Worm (Caenorhabditis elegans) whole organism, late embryonic: ENCODE data around the gene str-211.

Experiments used
- Y22D7AL.16 ChIP-seq: sonication (generic microtip); optimal IDR thresholded peaks from 2 replicates; lab custom pipeline; 2016; ENCODE audit warnings: missing genetic modification characterization, missing compliant biosample characterization
- ama-1 ChIP-seq: fragments of 150-350 bp; optimal IDR thresholded peaks from 2 replicates; lab custom pipeline; 2014
- ceh-14 ChIP-seq: sonication (generic microtip); optimal IDR thresholded peaks from 2 replicates; lab custom pipeline; 2016; ENCODE audit warnings: missing genotype, missing genetic modification characterization, missing compliant biosample characterization
- ceh-45 ChIP-seq: fragments of 200-800 bp; sonication (Bioruptor generic); IDR thresholded peaks from 2 replicates; pipeline ENCODE4 v1.3.6; 2022; ENCODE audit warnings: missing genetic modification reagents, missing genetic modification characterization, missing compliant biosample characterization
- fkh-10 ChIP-seq: fragments of 150-350 bp; optimal IDR thresholded peaks from 2 replicates; lab custom pipeline; 2014; ENCODE audit warnings: missing biosample characterization, missing genetic modification reagents, missing genetic modification characterization
- fkh-6 ChIP-seq: sonication (generic microtip); optimal IDR thresholded peaks from 2 replicates; lab custom pipeline; 2016; ENCODE audit warnings: missing genetic modification characterization, missing compliant biosample characterization
- hlh-15 ChIP-seq: sonication (generic microtip); optimal IDR thresholded peaks from 2 replicates; lab custom pipeline; 2016; ENCODE audit warnings: missing genetic modification characterization, missing compliant biosample characterization
- hlh-30 ChIP-seq: sonication (generic microtip); optimal IDR thresholded peaks from 2 replicates; lab custom pipeline; 2017; ENCODE audit warnings: antibody characterized with exemption, missing genetic modification characterization, missing compliant biosample characterization; ENCODE audit not compliant: insufficient read depth
- nhr-11 ChIP-seq: fragments of 150-350 bp; optimal IDR thresholded peaks from 2 replicates; lab custom pipeline; 2014; ENCODE audit warnings: missing biosample characterization, missing genetic modification characterization
- pag-3 ChIP-seq: sonication (generic microtip); optimal IDR thresholded peaks from 2 replicates; lab custom pipeline; 2016; ENCODE audit warnings: missing compliant biosample characterization, missing genetic modification characterization, borderline replicate concordance
- pros-1 ChIP-seq: fragments of 150-350 bp; optimal IDR thresholded peaks from 2 replicates; lab custom pipeline; 2014; ENCODE audit warnings: missing biosample characterization, missing genetic modification reagents, missing genetic modification characterization
- sox-4 ChIP-seq: sonication (generic microtip); optimal IDR thresholded peaks from 2 replicates; lab custom pipeline; 2017; ENCODE audit warnings: mild to moderate bottlenecking, missing genetic modification characterization, inconsistent platforms, missing compliant biosample characterization

DNA sequence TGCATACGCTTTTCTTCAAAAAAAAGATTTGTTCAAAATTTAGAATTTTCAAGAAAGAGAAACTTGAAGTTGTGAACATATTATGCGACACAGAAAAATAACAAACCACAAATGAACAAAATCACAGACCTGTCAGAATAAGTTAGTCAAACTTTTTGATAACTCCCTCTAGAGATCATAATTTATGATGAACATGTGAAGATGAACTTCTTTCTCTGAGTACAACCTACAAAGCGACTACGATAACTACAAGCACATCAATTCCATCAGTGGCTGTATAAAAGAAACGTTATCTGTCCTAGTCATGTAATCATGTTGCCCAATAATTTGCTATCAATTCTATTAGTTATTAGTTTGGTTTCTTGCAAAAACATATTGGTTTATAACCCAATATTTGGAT, 48.4 kb downstream of the str-211 start, which contains the start of gene ugt-9:
- TF ChIP-seq ceh-45 (GFP tag; lab: Robert Waterston, UW) (no peak), ceh-14 (tag; lab: Kevin White, UChicago) (no peak), nhr-11 (tag; lab: Kevin White, UChicago) (no peak), pros-1 (tag; lab: Kevin White, UChicago) (no peak), pag-3 (tag; lab: Kevin White, UChicago) (no peak), fkh-10 (GFP tag; lab: Kevin White, UChicago) (no peak), hlh-15 (no peak), hlh-30 (no peak), ama-1 (lab: Kevin White, UChicago) (no peak), Y22D7AL.16 (no peak), sox-4 (no peak), fkh-6 (tag; lab: Kevin White, UChicago) (no peak)
